Worm (Caenorhabditis elegans): ENCODE data around the gene ZK1055.2.

DNA sequence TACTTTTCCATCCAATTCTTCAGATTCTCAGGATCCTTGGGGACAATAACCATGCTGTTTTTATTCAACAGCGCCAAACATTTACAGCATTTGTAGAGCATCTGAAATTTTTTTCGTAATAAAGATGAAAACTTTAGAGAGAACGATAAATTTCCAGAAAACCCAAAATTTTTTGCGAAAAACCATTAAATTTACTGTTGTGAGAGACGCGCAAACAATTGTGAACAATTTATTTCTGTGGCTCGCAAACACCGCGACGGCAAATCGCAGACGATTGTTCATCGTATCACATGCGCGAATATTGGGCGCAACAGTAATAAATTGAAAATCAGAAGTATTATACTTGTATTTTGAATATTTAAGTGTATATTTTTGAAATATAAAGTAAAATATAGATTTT is 20.7 kb downstream of the ZK1055.2 start, which contains the start of gene gon-14:
- TF ChIP-seq lin-13 (GFP tag; optimal IDR thresholded peaks at IDR 0.05) (no peak), mbf-1 (tag; optimal IDR thresholded peaks at IDR 0.05) (no peak), unc-39 (tag; optimal IDR thresholded peaks at IDR 0.05) (no peak), ztf-4 (tag; optimal IDR thresholded peaks at IDR 0.05) (no peak), F13H6.1 (tag; optimal IDR thresholded peaks at IDR 0.05) (no peak), mab-5 (tag; optimal IDR thresholded peaks at IDR 0.05) (no peak), ceh-16 (tag; optimal IDR thresholded peaks at IDR 0.05) (no peak), aly-2 (tag; optimal IDR thresholded peaks at IDR 0.05) (no peak), nhr-237 (tag; optimal IDR thresholded peaks at IDR 0.05) (no peak), R02D3.7 (tag; optimal IDR thresholded peaks at IDR 0.05) (no peak)

All from whole organism, L2 larva.